Fruit fly (Drosophila melanogaster) whole organism, prepupa: ENCODE data around the gene CG43218.

ENCODE experiments used
- Blimp-1 ChIP-seq: fragments of 200-800 bp; sonication (Bioruptor generic); optimal IDR thresholded peaks from 3 replicates; lab custom pipeline; 2017; ENCODE audit warnings: missing biosample characterization, missing genetic modification characterization, mild to moderate bottlenecking, moderate library complexity, missing genetic modification reagents
- CG10631 ChIP-seq: fragments of 200-800 bp; sonication (Bioruptor generic); optimal IDR thresholded peaks from 2 replicates; lab custom pipeline; 2016; ENCODE audit warnings: missing biosample characterization, missing genetic modification characterization
- CG10669 ChIP-seq: fragments of 200-800 bp; sonication (Bioruptor generic); optimal IDR thresholded peaks from 3 replicates; lab custom pipeline; 2018; ENCODE audit warnings: missing biosample characterization, mild to moderate bottlenecking, missing genetic modification characterization, moderate library complexity
- CG11294 ChIP-seq: fragments of 200-800 bp; sonication (Bioruptor generic); IDR thresholded peaks from 2 replicates; pipeline ENCODE4 v1.3.6; 2022; ENCODE audit warnings: missing biosample characterization, missing genetic modification characterization
- CG11762 ChIP-seq: fragments of 200-800 bp; sonication (Bioruptor generic); optimal IDR thresholded peaks from 3 replicates; lab custom pipeline; 2016; ENCODE audit warnings: missing biosample characterization, missing genetic modification characterization; ENCODE audit not compliant: insufficient read depth
- CG11902 ChIP-seq: fragments of 200-800 bp; sonication (Bioruptor generic); optimal IDR thresholded peaks from 3 replicates; lab custom pipeline; 2016; ENCODE audit warnings: missing biosample characterization, missing genetic modification characterization
- CG15336 ChIP-seq: fragments of 200-800 bp; sonication (Bioruptor generic); IDR thresholded peaks from 2 replicates; pipeline ENCODE4 v1.3.6; 2022; ENCODE audit warnings: missing biosample characterization, missing genetic modification characterization
- CG31627 ChIP-seq: fragments of 200-800 bp; sonication (Bioruptor generic); optimal IDR thresholded peaks from 3 replicates; lab custom pipeline; 2016; ENCODE audit warnings: missing biosample characterization, missing genetic modification characterization
- CG32006 ChIP-seq: fragments of 200-800 bp; sonication (Bioruptor generic); optimal IDR thresholded peaks from 3 replicates; lab custom pipeline; 2017; ENCODE audit warnings: missing biosample characterization, mild to moderate bottlenecking, missing genetic modification characterization
- CG34406 ChIP-seq: fragments of 200-800 bp; sonication (Bioruptor generic); optimal IDR thresholded peaks from 3 replicates; lab custom pipeline; 2016; ENCODE audit warnings: missing biosample characterization, missing genetic modification characterization
- CG3919 ChIP-seq: fragments of 200-800 bp; sonication (Bioruptor generic); optimal IDR thresholded peaks from 3 replicates; lab custom pipeline; 2016; ENCODE audit warnings: missing biosample characterization, missing genetic modification characterization
- CG6163 ChIP-seq: fragments of 200-800 bp; sonication (Bioruptor generic); IDR thresholded peaks from 3 replicates; pipeline ENCODE4 v1.3.6; 2022; ENCODE audit warnings: missing biosample characterization, missing genetic modification characterization
- CG6276 ChIP-seq: fragments of 200-800 bp; sonication (Bioruptor generic); optimal IDR thresholded peaks from 2 replicates; lab custom pipeline; 2017; ENCODE audit warnings: missing biosample characterization, mild to moderate bottlenecking, missing genetic modification characterization
- CG6792 ChIP-seq: fragments of 200-800 bp; sonication (Bioruptor generic); optimal IDR thresholded peaks from 3 replicates; lab custom pipeline; 2016; ENCODE audit warnings: missing biosample characterization, missing genetic modification characterization
- CG6854 ChIP-seq: fragments of 200-800 bp; sonication (Bioruptor generic); optimal IDR thresholded peaks from 2 replicates; lab custom pipeline; 2017; ENCODE audit warnings: missing biosample characterization, mild to moderate bottlenecking, missing genetic modification characterization
- CG7368 ChIP-seq: fragments of 200-800 bp; sonication (Bioruptor generic); optimal IDR thresholded peaks from 3 replicates; lab custom pipeline; 2016; ENCODE audit warnings: missing biosample characterization, missing genetic modification characterization
- CG8319 ChIP-seq: fragments of 200-800 bp; sonication (Bioruptor generic); optimal IDR thresholded peaks from 3 replicates; lab custom pipeline; 2016; ENCODE audit warnings: missing biosample characterization, missing genetic modification characterization
- CG8632 ChIP-seq: fragments of 200-800 bp; sonication (Bioruptor generic); optimal IDR thresholded peaks from 3 replicates; lab custom pipeline; 2016; ENCODE audit warnings: missing biosample characterization, missing genetic modification characterization
- CG9139 ChIP-seq: fragments of 200-800 bp; sonication (Bioruptor generic); optimal IDR thresholded peaks from 3 replicates; lab custom pipeline; 2017; ENCODE audit warnings: missing biosample characterization, mild to moderate bottlenecking, missing genetic modification characterization
- Eip75B ChIP-seq: fragments of 200-800 bp; sonication (Bioruptor generic); optimal IDR thresholded peaks from 3 replicates; lab custom pipeline; 2016; ENCODE audit warnings: missing biosample characterization, missing genetic modification characterization
- Eip78C ChIP-seq: fragments of 200-800 bp; sonication (Bioruptor generic); peaks from one replicate; lab custom pipeline; 2016; ENCODE audit warnings: missing biosample characterization, missing genetic modification characterization
- Ets96B ChIP-seq: fragments of 200-800 bp; optimal IDR thresholded peaks from 2 replicates; lab custom pipeline; 2019; ENCODE audit warnings: missing biosample characterization, mild to moderate bottlenecking, missing genetic modification characterization, moderate library complexity
- Gug ChIP-seq: fragments of 200-800 bp; sonication (Bioruptor generic); IDR thresholded peaks from 2 replicates; pipeline ENCODE4 v1.3.6; 2022; ENCODE audit warnings: missing biosample characterization, missing genetic modification characterization
- Hr38 ChIP-seq: sonication (Bioruptor generic); optimal IDR thresholded peaks from 2 replicates; lab custom pipeline; 2016; ENCODE audit warnings: missing biosample characterization, missing genetic modification characterization
- Hr39 ChIP-seq: fragments of 200-800 bp; sonication (Bioruptor generic); optimal IDR thresholded peaks from 2 replicates; lab custom pipeline; 2016; ENCODE audit warnings: missing biosample characterization, missing genetic modification characterization
- Hr4 ChIP-seq: fragments of 200-800 bp; sonication (Bioruptor generic); optimal IDR thresholded peaks from 3 replicates; lab custom pipeline; 2016; ENCODE audit warnings: missing biosample characterization, missing genetic modification characterization
- Lpt ChIP-seq: fragments of 200-800 bp; sonication (Bioruptor generic); optimal IDR thresholded peaks from 3 replicates; lab custom pipeline; 2016; ENCODE audit warnings: missing biosample characterization, missing genetic modification characterization
- Sox15 ChIP-seq: fragments of 200-800 bp; sonication (Bioruptor generic); optimal IDR thresholded peaks from 3 replicates; lab custom pipeline; 2016; ENCODE audit warnings: missing biosample characterization, missing genetic modification characterization
- achi ChIP-seq: fragments of 200-800 bp; sonication (Bioruptor generic); optimal IDR thresholded peaks from 3 replicates; lab custom pipeline; 2016; ENCODE audit warnings: missing biosample characterization, missing genetic modification characterization
- acj6 ChIP-seq: fragments of 200-800 bp; sonication (Bioruptor generic); optimal IDR thresholded peaks from 3 replicates; lab custom pipeline; 2016; ENCODE audit warnings: missing biosample characterization, missing genetic modification characterization
- cyc ChIP-seq: fragments of 200-800 bp; sonication (Bioruptor generic); optimal IDR thresholded peaks from 3 replicates; lab custom pipeline; 2016; ENCODE audit warnings: missing biosample characterization, missing genetic modification characterization
- eg ChIP-seq: fragments of 200-800 bp; sonication (Bioruptor generic); IDR thresholded peaks from 3 replicates; pipeline ENCODE4 v1.3.6; 2022; ENCODE audit warnings: missing biosample characterization, missing genetic modification characterization
- esn ChIP-seq: fragments of 200-800 bp; sonication (Bioruptor generic); optimal IDR thresholded peaks from 2 replicates; lab custom pipeline; 2016; ENCODE audit warnings: missing biosample characterization, mild to moderate bottlenecking, missing genetic modification characterization, moderate library complexity
- fd59A ChIP-seq: fragments of 200-800 bp; sonication (Bioruptor generic); optimal IDR thresholded peaks from 2 replicates; lab custom pipeline; 2017; ENCODE audit warnings: missing biosample characterization, mild to moderate bottlenecking, missing genetic modification characterization, missing genetic modification reagents
- fd85E ChIP-seq: fragments of 200-800 bp; sonication (Bioruptor generic); optimal IDR thresholded peaks from 3 replicates; lab custom pipeline; 2016; ENCODE audit warnings: missing biosample characterization, missing genetic modification characterization
- fkh ChIP-seq: fragments of 200-800 bp; sonication (Bioruptor generic); optimal IDR thresholded peaks from 3 replicates; lab custom pipeline; 2017; ENCODE audit warnings: missing biosample characterization, mild to moderate bottlenecking, missing genetic modification characterization, moderate library complexity
- lz ChIP-seq: fragments of 200-800 bp; sonication (Bioruptor generic); optimal IDR thresholded peaks from 3 replicates; lab custom pipeline; 2016; ENCODE audit warnings: missing biosample characterization, missing genetic modification characterization
- net ChIP-seq: fragments of 200-800 bp; sonication (Bioruptor generic); optimal IDR thresholded peaks from 3 replicates; lab custom pipeline; 2016; ENCODE audit warnings: missing biosample characterization, missing genetic modification characterization
- salr ChIP-seq, 2 experiments: fragments of 200-800 bp; sonication (Bioruptor generic); optimal IDR thresholded peaks; 3 replicates each; lab custom pipeline; 2016 to 2018; ENCODE audit warnings: missing biosample characterization in 2 of 2, missing genetic modification characterization in 2 of 2, mild to moderate bottlenecking in 1 of 2
- spab ChIP-seq: fragments of 200-800 bp; sonication (Bioruptor generic); optimal IDR thresholded peaks from 2 replicates; lab custom pipeline; 2017; ENCODE audit warnings: missing biosample characterization, mild to moderate bottlenecking, missing genetic modification characterization, missing genetic modification reagents
- svp ChIP-seq: fragments of 200-800 bp; sonication (Bioruptor generic); peaks from one replicate; lab custom pipeline; 2016; ENCODE audit warnings: missing biosample characterization, missing genetic modification characterization

The CG43218 gene

DNA sequence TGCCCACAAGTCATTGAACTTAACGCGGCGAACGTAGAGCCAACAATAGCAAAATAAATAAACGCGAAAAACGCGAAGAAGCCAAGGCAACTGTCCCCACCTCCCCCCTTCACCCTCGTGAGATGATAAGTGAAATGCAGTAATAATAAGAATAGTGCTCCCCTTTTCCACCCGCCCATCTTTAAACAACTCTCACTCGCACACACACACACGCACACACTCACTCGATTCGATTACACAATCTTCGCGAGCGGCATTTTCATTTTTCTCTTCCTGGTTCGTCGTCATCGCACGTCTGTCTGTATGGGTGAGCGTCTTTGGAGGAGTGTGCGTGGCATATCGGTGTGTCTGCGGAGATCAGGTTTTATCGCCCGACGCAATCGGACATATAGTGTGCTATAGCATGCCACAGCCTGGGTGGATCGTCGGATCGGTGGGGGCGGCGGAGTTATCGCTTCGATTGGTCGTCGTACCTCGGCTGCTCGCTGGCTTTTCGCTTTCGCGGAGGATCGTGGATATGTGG lies 33.1 kb upstream of the CG43218 start (continued):
- TF ChIP-seq Ets96B (tag; lab: Kevin White, UChicago) (no peak), acj6 (GFP tag; lab: Kevin White, UChicago) (no peak), CG34406 (GFP tag; lab: Kevin White, UChicago) (peak; percentile 17), Hr38 (GFP tag; lab: Kevin White, UChicago) (no peak), CG9139 (no peak), esn (GFP tag; lab: Kevin White, UChicago) (peak; percentile 38), cyc (peak; percentile 44), CG8319 (GFP tag; lab: Kevin White, UChicago) (no peak), net (GFP tag; lab: Kevin White, UChicago) (no peak), lz (GFP tag; lab: Kevin White, UChicago) (peak; percentile 33), spab (no peak), CG3919 (GFP tag; lab: Kevin White, UChicago) (no peak), svp (GFP tag; lab: Kevin White, UChicago) (peak; percentile 95), Hr4 (GFP tag; lab: Kevin White, UChicago) (no peak), CG11294 (GFP tag; lab: Robert Waterston, UW) (no peak), fd59A (no peak), Eip75B (peak; percentile 56), fd85E (peak; percentile 5), achi (GFP tag; lab: Kevin White, UChicago) (no peak), eg (GFP tag; lab: Robert Waterston, UW) (no peak), CG6163 (GFP tag; lab: Robert Waterston, UW) (peak; percentile 27; the same call in 2 of the 3 replicates), fkh (GFP tag; lab: Kevin White, UChicago) (no peak), CG6854 (GFP tag; lab: Kevin White, UChicago) (peak; percentile 83), CG32006 (GFP tag; lab: Kevin White, UChicago) (no peak), CG8632 (GFP tag; lab: Kevin White, UChicago) (no peak), CG31627 (GFP tag; lab: Kevin White, UChicago) (peak; percentile 33), CG10631 (GFP tag; lab: Kevin White, UChicago) (no peak), CG11762 (GFP tag; lab: Kevin White, UChicago) (no peak), Hr39 (GFP tag; lab: Kevin White, UChicago) (peak; percentile 45), CG7368 (GFP tag; lab: Kevin White, UChicago) (no peak), Sox15 (no peak), Blimp-1 (peak; percentile 90)

DNA sequence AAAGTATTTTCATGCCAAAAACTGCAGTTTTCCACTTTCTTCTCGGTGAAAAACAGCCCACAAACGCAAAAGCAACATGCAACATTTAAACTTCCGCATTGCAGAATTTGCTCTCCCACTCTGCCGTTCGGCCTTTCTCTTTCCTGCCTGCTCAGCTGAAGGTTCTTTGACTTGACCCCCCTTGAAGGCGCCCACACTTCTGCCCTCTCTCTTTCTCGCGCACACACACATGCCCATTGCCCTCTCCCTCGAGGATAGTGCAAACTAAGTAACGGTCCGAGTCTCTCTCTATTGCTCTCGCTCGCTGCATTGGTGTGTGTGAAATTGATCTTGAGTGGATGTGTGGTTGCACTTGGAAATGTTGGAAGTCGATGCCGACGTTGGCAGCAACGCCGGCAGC lies 32.2 kb upstream of the CG43218 start:
- TF ChIP-seq Lpt (GFP tag; lab: Kevin White, UChicago): peak; percentile 9
- no peak for TF ChIP-seq CG11902 (GFP tag; lab: Kevin White, UChicago)
- no peak for TF ChIP-seq acj6 (GFP tag; lab: Kevin White, UChicago)
- TF ChIP-seq CG6792 (GFP tag; lab: Kevin White, UChicago): no peak
- no peak for TF ChIP-seq Sox15
- no peak for TF ChIP-seq CG10669 (GFP tag; lab: Kevin White, UChicago)
- 0 out of 3 replicates have a peak, but pooled peaks have one; percentile 27 for TF ChIP-seq CG6163 (GFP tag; lab: Robert Waterston, UW)
- peak; percentile 62 for TF ChIP-seq Eip78C (GFP tag; lab: Kevin White, UChicago)
- no peak for TF ChIP-seq CG8319 (GFP tag; lab: Kevin White, UChicago)
- no peak for TF ChIP-seq fkh (GFP tag; lab: Kevin White, UChicago)

DNA sequence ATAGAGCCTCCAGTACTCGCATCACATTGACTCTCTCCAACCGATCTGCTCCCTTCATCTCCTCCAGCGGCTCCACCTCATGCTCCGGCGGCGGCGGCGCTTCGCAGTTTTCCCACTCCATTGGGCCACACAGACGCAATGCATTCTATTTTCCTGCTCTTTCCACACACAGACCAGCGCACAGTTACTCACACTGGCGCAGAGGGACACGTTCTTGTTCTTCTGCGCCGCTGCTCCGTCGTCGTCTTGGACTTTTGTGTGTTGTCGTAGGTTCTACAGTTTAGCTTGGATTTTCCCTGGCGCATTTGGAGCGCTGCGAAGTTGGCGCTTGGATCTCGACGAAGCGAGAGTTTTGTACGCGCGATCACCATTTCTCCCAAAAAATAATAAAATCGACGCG lies 31.5 kb upstream of the CG43218 start, which contains the start of gene Eip78C:
Gene Eip78C (plus strand): TSS at position 301 of the 400 bp plus-strand sequence.
- TF ChIP-seq Eip78C (GFP tag; lab: Kevin White, UChicago): peak; percentile 30
- 0 out of 3 replicates have a peak, but pooled peaks have one; percentile 12 for TF ChIP-seq CG6163 (GFP tag; lab: Robert Waterston, UW)
- no peak for TF ChIP-seq CG15336 (GFP tag; lab: Robert Waterston, UW)
- TF ChIP-seq esn (GFP tag; lab: Kevin White, UChicago): no peak
- peak; percentile 34; the same call in 1 of the 2 replicates for TF ChIP-seq Gug (GFP tag; lab: Robert Waterston, UW)
- no peak for TF ChIP-seq eg (GFP tag; lab: Robert Waterston, UW)
- no peak for TF ChIP-seq salr (GFP tag; optimal IDR thresholded peaks at IDR 0.05; lab: Kevin White, UChicago)
- peak; percentile 17 for TF ChIP-seq CG6276 (GFP tag; lab: Kevin White, UChicago)
